Fruit fly (Drosophila melanogaster) whole organism, embryonic: ENCODE data around the gene armi.
A peak's percentile ranks its signal among the peaks of the same experiment; 100 is the strongest.

ENCODE experiments used
- Ada2b ChIP-seq: fragments of 200-800 bp; sonication (Bioruptor generic); IDR thresholded peaks from 2 replicates; pipeline ENCODE4 v1.3.6; 2022; ENCODE audit warnings: missing biosample characterization, missing genetic modification characterization
- Aef1 ChIP-seq: fragments of 200-800 bp; sonication (Bioruptor generic); IDR thresholded peaks from 3 replicates; pipeline ENCODE4 v1.3.6; 2022; ENCODE audit warnings: missing biosample characterization, missing genetic modification characterization
- Asciz ChIP-seq: fragments of 200-800 bp; sonication (Bioruptor generic); optimal IDR thresholded peaks from 2 replicates; lab custom pipeline; 2017; ENCODE audit warnings: missing biosample characterization, mild to moderate bottlenecking, missing genetic modification characterization, missing genetic modification reagents
- Awh ChIP-seq: fragments of 200-800 bp; sonication (Bioruptor generic); IDR thresholded peaks from 2 replicates; pipeline ENCODE4, ENCODE4 v1.3.6; 2022; ENCODE audit warnings: missing biosample characterization, missing genetic modification characterization
- Blimp-1 ChIP-seq: fragments of 200-800 bp; sonication (Bioruptor generic); optimal IDR thresholded peaks from 3 replicates; lab custom pipeline; 2018; ENCODE audit warnings: missing biosample characterization, missing genetic modification characterization, mild to moderate bottlenecking, moderate library complexity, missing genetic modification reagents
- CG10209 ChIP-seq: fragments of 200-800 bp; sonication (Bioruptor generic); optimal IDR thresholded peaks from 3 replicates; lab custom pipeline; 2017; ENCODE audit warnings: missing biosample characterization, mild to moderate bottlenecking, missing genetic modification characterization, missing genetic modification reagents
- CG10274 ChIP-seq: fragments of 200-800 bp; sonication (Bioruptor generic); optimal IDR thresholded peaks from 3 replicates; lab custom pipeline; 2017; ENCODE audit warnings: missing biosample characterization, mild to moderate bottlenecking, missing genetic modification characterization
- CG15269 ChIP-seq: fragments of 200-800 bp; sonication (Bioruptor generic); optimal IDR thresholded peaks from 2 replicates; lab custom pipeline; 2018; ENCODE audit warnings: missing biosample characterization, mild to moderate bottlenecking, missing genetic modification characterization, moderate library complexity
- CG15696 ChIP-seq: fragments of 200-800 bp; sonication (Bioruptor generic); optimal IDR thresholded peaks from 2 replicates; lab custom pipeline; 2019; ENCODE audit warnings: missing biosample characterization, mild to moderate bottlenecking, missing genetic modification characterization, moderate library complexity
- CG1603 ChIP-seq: fragments of 200-800 bp; sonication (Bioruptor generic); optimal IDR thresholded peaks from 2 replicates; lab custom pipeline; 2019; ENCODE audit warnings: missing biosample characterization, mild to moderate bottlenecking, missing genetic modification characterization, moderate library complexity
- CG1792 ChIP-seq: fragments of 200-800 bp; sonication (Bioruptor generic); optimal IDR thresholded peaks from 2 replicates; lab custom pipeline; 2016; ENCODE audit warnings: missing biosample characterization, missing genetic modification characterization
- CG2129 ChIP-seq: fragments of 200-800 bp; sonication (Bioruptor generic); IDR thresholded peaks from 2 replicates; pipeline ENCODE4 v1.3.6; 2022; ENCODE audit warnings: missing biosample characterization, missing genetic modification characterization; ENCODE audit not compliant: partially characterized antibody
- CG2712 ChIP-seq: fragments of 200-800 bp; optimal IDR thresholded peaks from 3 replicates; lab custom pipeline; 2019; ENCODE audit warnings: missing biosample characterization, mild to moderate bottlenecking, missing genetic modification characterization, moderate library complexity
- CG32532 ChIP-seq: fragments of 200-800 bp; sonication (Bioruptor generic); IDR thresholded peaks from 2 replicates; pipeline ENCODE4 v1.3.6; 2022; ENCODE audit warnings: missing biosample characterization, missing genetic modification characterization
- CG34422 ChIP-seq: fragments of 200-800 bp; sonication (Bioruptor generic); IDR thresholded peaks from 3 replicates; pipeline ENCODE4 v1.3.6; 2022; ENCODE audit warnings: missing biosample characterization, missing genetic modification characterization
- CG42726 ChIP-seq: fragments of 200-800 bp; sonication (Bioruptor generic); IDR thresholded peaks from 2 replicates; pipeline ENCODE4 v1.3.6; 2022; ENCODE audit warnings: missing biosample characterization, missing genetic modification characterization; ENCODE audit not compliant: partially characterized antibody
- CG6813 ChIP-seq: fragments of 200-800 bp; sonication (Bioruptor generic); optimal IDR thresholded peaks from 2 replicates; lab custom pipeline; 2017; ENCODE audit warnings: missing biosample characterization, missing genetic modification characterization, mild to moderate bottlenecking, moderate library complexity, missing genetic modification reagents
- CG7786 ChIP-seq: fragments of 200-800 bp; sonication (Bioruptor generic); optimal IDR thresholded peaks from 2 replicates; lab custom pipeline; 2016; ENCODE audit warnings: missing biosample characterization, missing genetic modification characterization
- CG7963 ChIP-seq: fragments of 200-800 bp; sonication (Bioruptor generic); IDR thresholded peaks from 3 replicates; pipeline ENCODE4 v1.3.6; 2022; ENCODE audit warnings: missing biosample characterization, missing genetic modification characterization; ENCODE audit not compliant: partially characterized antibody
- Dref ChIP-seq: fragments of 200-800 bp; sonication (Bioruptor generic); IDR thresholded peaks from 2 replicates; pipeline ENCODE4 v1.3.6; 2022; ENCODE audit warnings: missing biosample characterization, missing genetic modification characterization
- Hsf ChIP-seq: fragments of 200-800 bp; sonication (Bioruptor generic); optimal IDR thresholded peaks from 3 replicates; lab custom pipeline; 2016; ENCODE audit warnings: missing biosample characterization, missing genetic modification characterization
- MBD-R2 ChIP-seq: fragments of 200-800 bp; sonication (Bioruptor generic); IDR thresholded peaks from 2 replicates; pipeline ENCODE4 v1.3.6; 2022; ENCODE audit warnings: missing biosample characterization, missing genetic modification characterization
- Med ChIP-seq: fragments of 200-800 bp; sonication (Bioruptor generic); peaks from one replicate; lab custom pipeline; 2016; ENCODE audit warnings: missing biosample characterization, missing genetic modification characterization, mild to moderate bottlenecking, inconsistent platforms, moderate library complexity
- Nf-YC ChIP-seq: fragments of 200-800 bp; optimal IDR thresholded peaks from 3 replicates; lab custom pipeline; 2019; ENCODE audit warnings: missing biosample characterization, mild to moderate bottlenecking, missing genetic modification characterization, moderate library complexity
- ara ChIP-seq: fragments of 200-800 bp; sonication (Bioruptor generic); IDR thresholded peaks from 2 replicates; pipeline ENCODE4 v1.3.6; 2022; ENCODE audit warnings: missing biosample characterization, missing genetic modification characterization
- cas ChIP-seq: fragments of 200-800 bp; sonication (Bioruptor generic); IDR thresholded peaks from 2 replicates; pipeline ENCODE4 v1.3.6; 2022; ENCODE audit warnings: missing biosample characterization, missing genetic modification characterization
- chinmo ChIP-seq: fragments of 200-800 bp; sonication (Bioruptor generic); IDR thresholded peaks from 4 replicates; pipeline ENCODE4 v1.3.6; 2022; ENCODE audit warnings: missing biosample characterization, missing genetic modification characterization; ENCODE audit not compliant: partially characterized antibody
- chm ChIP-seq: fragments of 200-800 bp; sonication (Bioruptor generic); IDR thresholded peaks from 2 replicates; pipeline ENCODE4 v1.3.6; 2022; ENCODE audit warnings: missing biosample characterization, missing genetic modification characterization
- ci ChIP-seq: fragments of 200-800 bp; sonication (Bioruptor generic); IDR thresholded peaks from 3 replicates; pipeline ENCODE4 v1.3.6; 2022; ENCODE audit warnings: missing biosample characterization, missing genetic modification characterization
- crol ChIP-seq: fragments of 200-800 bp; sonication (Bioruptor generic); IDR thresholded peaks from 2 replicates; pipeline ENCODE4 v1.3.6; 2022; ENCODE audit warnings: missing biosample characterization, missing genetic modification characterization
- dmrt11E ChIP-seq: fragments of 200-800 bp; sonication (Bioruptor generic); optimal IDR thresholded peaks from 3 replicates; lab custom pipeline; 2018; ENCODE audit warnings: missing biosample characterization, mild to moderate bottlenecking, missing genetic modification characterization, moderate library complexity
- emc ChIP-seq: fragments of 200-800 bp; sonication (Bioruptor generic); optimal IDR thresholded peaks from 2 replicates; lab custom pipeline; 2016; ENCODE audit warnings: missing biosample characterization, missing genetic modification characterization
- eve ChIP-seq, 2 experiments: fragments of >200 bp; optimal IDR thresholded peaks; 2 replicates each; lab custom pipeline; 2017; ENCODE audit warnings: missing biosample characterization in 2 of 2, missing genetic modification characterization in 2 of 2
- ewg ChIP-seq: fragments of 200-800 bp; sonication (Bioruptor generic); optimal IDR thresholded peaks from 3 replicates; lab custom pipeline; 2017; ENCODE audit warnings: mild to moderate bottlenecking, missing biosample characterization, missing genetic modification reagents, missing genetic modification characterization
- exex ChIP-seq: fragments of 200-800 bp; sonication (Bioruptor generic); optimal IDR thresholded peaks from 4 replicates; lab custom pipeline; 2018; ENCODE audit warnings: missing biosample characterization, mild to moderate bottlenecking, missing genetic modification characterization, moderate library complexity
- fd64A ChIP-seq: fragments of 200-800 bp; sonication (Bioruptor generic); optimal IDR thresholded peaks from 3 replicates; lab custom pipeline; 2018; ENCODE audit warnings: missing biosample characterization, mild to moderate bottlenecking, missing genetic modification characterization
- grn ChIP-seq: fragments of 200-800 bp; sonication (Bioruptor generic); optimal IDR thresholded peaks from 3 replicates; lab custom pipeline; 2017; ENCODE audit warnings: missing biosample characterization, missing genetic modification characterization
- knrl ChIP-seq: fragments of 200-800 bp; sonication (Bioruptor generic); IDR thresholded peaks from 3 replicates; pipeline ENCODE4 v1.3.6; 2022; ENCODE audit warnings: missing biosample characterization, missing genetic modification characterization; ENCODE audit not compliant: partially characterized antibody
- luna ChIP-seq: fragments of 200-800 bp; sonication (Bioruptor generic); optimal IDR thresholded peaks from 2 replicates; lab custom pipeline; 2016; ENCODE audit warnings: missing biosample characterization, missing genetic modification characterization
- mld ChIP-seq: fragments of 200-800 bp; sonication (Bioruptor generic); IDR thresholded peaks from 3 replicates; pipeline ENCODE4 v1.3.6; 2022; ENCODE audit warnings: missing biosample characterization, missing genetic modification characterization; ENCODE audit not compliant: partially characterized antibody
- nmo ChIP-seq: fragments of 200-800 bp; sonication (Bioruptor generic); optimal IDR thresholded peaks from 2 replicates; lab custom pipeline; 2018; ENCODE audit warnings: missing biosample characterization, mild to moderate bottlenecking, missing genetic modification characterization, moderate library complexity
- org-1 ChIP-seq: fragments of 200-800 bp; sonication (Bioruptor generic); optimal IDR thresholded peaks from 2 replicates; lab custom pipeline; 2017; ENCODE audit warnings: missing biosample characterization, missing genetic modification characterization
- pb ChIP-seq: fragments of 200-800 bp; sonication (Bioruptor generic); optimal IDR thresholded peaks from 3 replicates; lab custom pipeline; 2016; ENCODE audit warnings: missing biosample characterization, missing genetic modification characterization
- sd ChIP-seq: fragments of 200-800 bp; sonication (Bioruptor generic); optimal IDR thresholded peaks from 3 replicates; lab custom pipeline; 2018; ENCODE audit warnings: missing biosample characterization, mild to moderate bottlenecking, missing genetic modification characterization, moderate library complexity
- sens ChIP-seq: fragments of 200-800 bp; sonication (Bioruptor generic); peaks from one replicate; lab custom pipeline; 2016; ENCODE audit warnings: missing biosample characterization, missing genetic modification characterization
- stc ChIP-seq: fragments of 200-800 bp; sonication (Bioruptor generic); IDR thresholded peaks from 2 replicates; pipeline ENCODE4 v1.3.6; 2022; ENCODE audit warnings: missing biosample characterization, missing genetic modification characterization
- stwl ChIP-seq: fragments of 200-800 bp; sonication (Bioruptor generic); optimal IDR thresholded peaks from 3 replicates; lab custom pipeline; 2018; ENCODE audit warnings: missing biosample characterization, mild to moderate bottlenecking, missing genetic modification characterization, moderate library complexity
- tll ChIP-seq, 2 experiments: fragments of 200-800 bp in 1 of 2; fragments of >200 bp in 1 of 2; sonication (Bioruptor generic) in 1 of 2; optimal IDR thresholded peaks; 2 replicates each; lab custom pipeline; 2017 to 2019; ENCODE audit warnings: missing biosample characterization in 2 of 2, missing genetic modification characterization in 2 of 2, mild to moderate bottlenecking in 1 of 2, moderate library complexity in 1 of 2
- ttk ChIP-seq: fragments of 200-800 bp; sonication (Bioruptor generic); IDR thresholded peaks from 2 replicates; pipeline ENCODE4 v2.1.2; 2022; ENCODE audit warnings: missing biosample characterization, missing genetic modification characterization
- z ChIP-seq: fragments of 200-800 bp; sonication (Bioruptor generic); IDR thresholded peaks from 3 replicates; pipeline ENCODE4 v1.3.6; 2022; ENCODE audit warnings: missing biosample characterization, missing genetic modification characterization

Gene armi

dm6 chr3L:3415633-3416198 lies 45.4 kb upstream of the armi start:
- TF ChIP-seq CG10274 (GFP tag; lab: Kevin White, UChicago) (peak; percentile 69), chinmo (peak; percentile 68; the same call in 1 of the 4 replicates), stc (GFP tag; lab: Robert Waterston, UW) (peak; percentile 7; the same call in 1 of the 2 replicates), Med (peak; percentile 20), sd (tag; lab: Kevin White, UChicago) (peak; percentile 28), CG1603 (peak; percentile 1), CG7786 (GFP tag; lab: Kevin White, UChicago) (no peak), ewg (GFP tag; lab: Kevin White, UChicago) (no peak), CG1792 (GFP tag; lab: Kevin White, UChicago) (no peak), Aef1 (GFP tag; lab: Robert Waterston, UW) (no peak), Dref (no peak), sens (GFP tag; lab: Kevin White, UChicago) (peak; percentile 66), eve (GFP tag; optimal IDR thresholded peaks at IDR 0.05; lab: Kevin White, UChicago) (no peak), CG6813 (peak; percentile 11), ara (GFP tag; lab: Robert Waterston, UW) (peak; percentile 45; the same call in 1 of the 2 replicates), ci (peak; percentile 20; the same call in 1 of the 3 replicates), Asciz (GFP tag; lab: Kevin White, UChicago) (peak; percentile 37), exex (peak; percentile 1), grn (GFP tag; lab: Kevin White, UChicago) (peak; percentile 83), Blimp-1 (GFP tag; lab: Kevin White, UChicago) (no peak), CG10209 (no peak), org-1 (GFP tag; lab: Kevin White, UChicago) (no peak), chm (GFP tag; lab: Robert Waterston, UW) (peak; percentile 63), mld (GFP tag; lab: Robert Waterston, UW) (no peak), CG32532 (GFP tag; lab: Robert Waterston, UW) (0 out of 2 replicates have a peak, but pooled peaks have one; percentile 5), CG2129 (GFP tag; lab: Robert Waterston, UW) (no peak), CG15696 (tag; lab: Kevin White, UChicago) (peak; percentile 36), tll (GFP tag; optimal IDR thresholded peaks at IDR 0.05; lab: Kevin White, UChicago) (peak in 1 of 2 experiments; percentile 27)

dm6 chr3L:3417120-3417519 lies 44.0 kb upstream of the armi start:
- TF ChIP-seq fd64A (GFP tag; lab: Kevin White, UChicago) (no peak), nmo (GFP tag; lab: Kevin White, UChicago) (no peak), CG15269 (tag; lab: Kevin White, UChicago) (no peak), sd (tag; lab: Kevin White, UChicago) (peak; percentile 50), Hsf (no peak), z (GFP tag; lab: Robert Waterston, UW) (peak; percentile 59; the same call in 2 of the 3 replicates), CG34422 (GFP tag; lab: Robert Waterston, UW) (peak; percentile 45; the same call in 1 of the 3 replicates), emc (no peak), CG42726 (no peak), luna (GFP tag; lab: Kevin White, UChicago) (no peak), crol (0 out of 2 replicates have a peak, but pooled peaks have one; percentile 27), cas (GFP tag; lab: Robert Waterston, UW) (no peak), knrl (GFP tag; lab: Robert Waterston, UW) (no peak), dmrt11E (tag; lab: Kevin White, UChicago) (no peak), CG7963 (no peak), pb (GFP tag; lab: Kevin White, UChicago) (no peak), stwl (tag; lab: Kevin White, UChicago) (no peak), ttk (GFP tag; lab: Robert Waterston, UW) (no peak), MBD-R2 (GFP tag; lab: Robert Waterston, UW) (no peak), Ada2b (no peak), Awh (GFP tag; lab: Robert Waterston, UW) (no peak), org-1 (GFP tag; lab: Kevin White, UChicago) (no peak), Nf-YC (peak; percentile 23), CG2712 (tag; lab: Kevin White, UChicago) (no peak)
